Worm (Caenorhabditis elegans): ENCODE results near the gene T19D12.2.

ce11 chrII:6668496-6668895 lies 7.4 kb downstream of the T19D12.2 start:
- TF ChIP-seq repo-1 (tag; optimal IDR thresholded peaks at IDR 0.05): no peak
- no peak for TF ChIP-seq let-526 (GFP tag; IDR thresholded peaks at IDR 0.05)
- no peak for TF ChIP-seq nhr-80 (tag; optimal IDR thresholded peaks at IDR 0.05)
- no peak for TF ChIP-seq C06A6.2 (GFP tag; conservative IDR thresholded peaks at IDR 0.05)
- no peak for TF ChIP-seq snpc-4 (GFP tag; optimal IDR thresholded peaks at IDR 0.05)
- no peak for TF ChIP-seq snpc-4 (tag; optimal IDR thresholded peaks at IDR 0.05)

Measured in whole organism, young adult.